Worm (Caenorhabditis elegans): ENCODE results near the gene R10E8.3.
A peak's percentile ranks its signal among the peaks of the same experiment; 100 is the strongest.
"Not testable (repeated sequence)": the region's sequence is repeated elsewhere in the genome, so short reads cannot be mapped to it uniquely, and the experiment has no call there.

R10E8.3 gene

ce11 chrV:18224353-18224752 is 12.2 kb downstream of the R10E8.3 start, which contains the start of gene F16H6.10:
TSS of gene F16H6.10 (minus strand) at chrV:18224453.
- TF ChIP-seq hmg-20 (GFP tag; IDR thresholded peaks at IDR 0.05): no peak

- not testable (repeated sequence) for TF ChIP-seq ztf-26 (tag; optimal IDR thresholded peaks at IDR 0.05); ceh-100 (GFP tag; IDR thresholded peaks at IDR 0.05); bed-1 (GFP tag; IDR thresholded peaks at IDR 0.05)
Observed at ce11 chrV:18216784-18217183, 19.8 kb downstream of the R10E8.3 start, which contains the start of gene F16H6.9. TSS of gene F16H6.9 (plus strand) at chrV:18217084.

DNA sequence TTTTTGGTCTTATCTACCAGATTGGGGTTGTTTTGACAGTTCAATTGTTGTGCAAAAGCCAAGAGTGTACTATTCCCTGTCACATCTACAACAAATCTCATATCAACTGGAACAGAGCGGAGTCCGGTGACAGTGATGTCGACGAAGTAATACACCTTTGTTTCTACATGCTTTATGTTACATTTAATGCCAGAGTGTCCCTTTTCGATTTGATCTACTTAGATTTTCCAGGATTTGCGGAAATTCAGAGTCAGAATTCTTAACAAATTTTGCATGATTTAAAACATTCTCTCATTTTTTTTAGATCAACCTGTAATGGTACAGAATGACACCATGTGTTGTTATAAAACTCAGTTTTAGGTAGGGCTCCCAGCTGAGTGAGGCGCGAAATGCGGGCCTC is 20.4 kb downstream of the R10E8.3 start, which contains the start of gene F16H6.8:
Gene F16H6.8 (minus strand): TSS at position 101 of the 400 bp plus-strand sequence.
- TF ChIP-seq lin-54 (GFP tag; optimal IDR thresholded peaks at IDR 0.05); aptf-2 (GFP tag; conservative IDR thresholded peaks at IDR 0.05); T26A5.8 (tag; optimal IDR thresholded peaks at IDR 0.05): not testable (repeated sequence)

- TF ChIP-seq Y56A3A.18 (GFP tag; IDR thresholded peaks at IDR 0.05): no peak
- 0 out of 2 replicates have a peak, but pooled peaks have one; percentile 54 for TF ChIP-seq zfh-2 (GFP tag; conservative IDR thresholded peaks at IDR 0.05)
Observed at ce11 chrV:18212848-18213247, 23.7 kb downstream of the R10E8.3 start.

DNA sequence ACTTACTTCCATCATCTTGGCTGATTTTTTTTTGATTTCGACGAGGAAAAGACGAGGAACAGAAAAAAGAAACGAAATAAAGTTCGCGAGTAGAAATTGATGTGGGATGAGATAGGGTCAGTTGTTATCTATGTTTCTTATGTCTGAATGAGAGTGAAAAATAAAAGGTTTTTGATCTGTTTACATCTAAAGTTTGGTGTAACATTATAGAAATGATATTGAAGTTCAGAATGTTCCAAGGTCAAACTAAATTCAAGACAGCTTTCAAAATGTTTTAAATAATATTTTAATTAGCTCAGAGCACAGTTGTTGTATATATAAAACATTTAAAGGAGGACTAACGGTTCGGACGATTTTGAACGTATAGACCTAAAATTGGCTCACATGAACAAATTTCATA is 27.5 kb downstream of the R10E8.3 start, which contains the start of gene F16H6.7:
Gene F16H6.7 (minus strand): TSS at position 101 of the 400 bp plus-strand sequence.
- TF ChIP-seq lin-40 (tag; optimal IDR thresholded peaks at IDR 0.05) (no peak), ztf-28 (GFP tag; IDR thresholded peaks at IDR 0.05) (no peak), attf-3 (GFP tag; conservative IDR thresholded peaks at IDR 0.05) (no peak)

DNA sequence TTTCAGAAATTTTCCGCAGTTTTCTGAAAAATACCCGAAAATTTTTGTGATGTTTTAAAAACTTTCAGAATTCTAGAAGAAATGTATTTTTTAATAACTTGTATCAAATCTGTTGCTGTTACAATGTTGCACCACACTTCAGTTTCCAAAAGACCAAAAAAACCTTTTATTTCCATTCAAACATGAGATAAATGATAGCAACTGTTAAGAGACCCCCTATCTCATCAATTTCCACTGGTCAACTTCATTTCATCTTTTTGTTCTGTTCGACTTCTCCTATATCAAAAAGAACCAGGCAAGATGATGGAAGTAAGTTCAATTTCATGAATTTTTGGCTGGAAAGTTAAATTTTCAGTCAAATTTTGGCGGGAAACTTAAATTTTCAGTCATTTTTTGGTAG is 38.1 kb downstream of the R10E8.3 start, which contains the start of gene F16H6.4:
Gene F16H6.4 (plus strand): TSS at position 301 of the 400 bp plus-strand sequence.
- TF ChIP-seq zim-3 (tag; optimal IDR thresholded peaks at IDR 0.05) (no peak), madf-10 (tag; optimal IDR thresholded peaks at IDR 0.05) (no peak), nhr-90 (tag; optimal IDR thresholded peaks at IDR 0.05) (no peak), bed-1 (GFP tag; IDR thresholded peaks at IDR 0.05) (no peak), F57A8.1 (GFP tag; optimal IDR thresholded peaks at IDR 0.05) (no peak), let-607 (tag; optimal IDR thresholded peaks at IDR 0.05) (no peak), efl-1 (GFP tag; optimal IDR thresholded peaks at IDR 0.05) (no peak), nfyb-1 (GFP tag; IDR thresholded peaks at IDR 0.05) (no peak), ztf-28 (GFP tag; IDR thresholded peaks at IDR 0.05) (no peak), tlf-1 (GFP tag; optimal IDR thresholded peaks at IDR 0.05) (no peak), lin-35 (GFP tag; optimal IDR thresholded peaks at IDR 0.05) (no peak), bed-2 (GFP tag; IDR thresholded peaks at IDR 0.05) (no peak), attf-5 (GFP tag; optimal IDR thresholded peaks at IDR 0.05) (no peak), dpl-1 (GFP tag; optimal IDR thresholded peaks at IDR 0.05) (no peak), F22D6.2 (tag; optimal IDR thresholded peaks at IDR 0.05) (no peak), attf-6 (GFP tag; IDR thresholded peaks at IDR 0.05) (no peak), egrh-3 (GFP tag; IDR thresholded peaks at IDR 0.05) (no peak)

DNA sequence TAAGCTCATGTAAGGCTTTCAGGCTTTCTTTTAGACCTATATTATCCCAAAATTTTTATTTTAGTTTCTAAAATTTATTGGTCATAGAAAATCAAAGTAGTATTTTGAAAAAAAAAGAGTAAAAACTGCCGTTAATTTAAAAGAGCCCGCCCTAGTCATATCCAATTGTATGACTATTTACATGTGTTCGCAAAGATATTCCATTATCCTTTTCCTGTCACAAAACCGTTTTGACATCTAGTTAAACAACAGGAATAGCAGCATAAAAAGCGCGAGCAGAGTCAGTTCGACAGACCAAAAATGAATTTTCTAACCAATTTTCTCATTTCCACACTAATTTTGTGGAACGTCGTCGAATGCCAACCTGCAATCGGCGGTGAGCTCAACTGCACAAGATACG is 41.6 kb downstream of the R10E8.3 start, which contains the start of gene F16H6.3:
Gene F16H6.3 (plus strand): TSS at position 301 of the 400 bp plus-strand sequence.
- TF ChIP-seq ccch-3 (GFP tag; optimal IDR thresholded peaks at IDR 0.05) (no peak), sptf-2 (GFP tag; optimal IDR thresholded peaks at IDR 0.05) (no peak), madf-10 (tag; optimal IDR thresholded peaks at IDR 0.05) (no peak)
